Fruit fly (Drosophila melanogaster) whole organism: ENCODE data around the gene CG13041.

Source experiments
- CG8478 ChIP-seq: fragments of >200 bp; optimal IDR thresholded peaks from 2 replicates; lab custom pipeline; 2018; ENCODE audit warnings: inconsistent platforms
- EcR ChIP-seq, 2 experiments: fragments of >200 bp; optimal IDR thresholded peaks; 2 replicates each; lab custom pipeline; 2017; ENCODE audit warnings: missing biosample characterization in 2 of 2, missing genetic modification characterization in 2 of 2, missing genetic modification reagents in 2 of 2

dm6 chr3L:16367240-16367639 lies 47.9 kb upstream of the CG13041 start, which contains the start of gene Cpr72Ec:
- no peak for TF ChIP-seq EcR (GFP tag; optimal IDR thresholded peaks at IDR 0.05; lab: Kevin White, UChicago)
- no peak for TF ChIP-seq CG8478
